Worm (Caenorhabditis elegans) whole organism, L4/young adult: ENCODE data around the gene ska-3.
A peak's percentile ranks its signal among the peaks of the same experiment; 100 is the strongest.

Source experiments
- W03F9.2 ChIP-seq: fragments of 150-350 bp; optimal IDR thresholded peaks from 2 replicates; lab custom pipeline; 2014; ENCODE audit warnings: missing biosample characterization, missing genetic modification characterization
- dao-5 ChIP-seq: sonication (generic microtip); optimal IDR thresholded peaks from 2 replicates; lab custom pipeline; 2016; ENCODE audit warnings: missing genotype, missing genetic modification characterization, moderate library complexity, missing compliant biosample characterization
- him-1 ChIP-seq: sonication (generic microtip); optimal IDR thresholded peaks from 2 replicates; lab custom pipeline; 2016; ENCODE audit warnings: missing genotype, missing genetic modification reagents, missing genetic modification characterization, missing compliant biosample characterization

The ska-3 gene

DNA sequence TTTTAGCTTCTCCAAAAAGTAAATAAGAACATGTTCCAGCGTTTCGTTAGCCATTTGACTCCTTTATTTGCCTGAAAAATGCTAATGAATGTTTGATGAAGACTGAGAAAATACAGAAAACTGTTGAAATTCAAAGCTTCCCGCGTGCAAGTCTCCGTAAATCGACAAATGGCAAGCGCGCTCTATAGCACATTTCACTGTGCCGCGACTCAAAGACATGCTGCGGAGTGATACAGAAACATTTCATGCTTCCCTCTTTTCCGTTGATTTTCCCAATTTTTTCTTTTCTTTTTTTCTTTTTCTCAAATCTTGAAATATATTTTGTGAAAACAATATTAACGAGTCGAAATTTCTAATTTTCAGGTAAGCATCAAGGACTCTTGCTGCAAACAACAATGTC lies at the start of gene ska-3, which contains the start of gene rps-12:
Gene ska-3 (minus strand): TSS at position 71 of the 400 bp plus-strand sequence.
Gene rps-12 (plus strand): TSS at position 364 of the 400 bp plus-strand sequence.
- no peak for TF ChIP-seq dao-5 (tag; lab: Kevin White, UChicago)
- peak; percentile 99 for TF ChIP-seq him-1 (tag; lab: Kevin White, UChicago)
- peak; percentile 98 for TF ChIP-seq W03F9.2 (tag; lab: Kevin White, UChicago)

DNA sequence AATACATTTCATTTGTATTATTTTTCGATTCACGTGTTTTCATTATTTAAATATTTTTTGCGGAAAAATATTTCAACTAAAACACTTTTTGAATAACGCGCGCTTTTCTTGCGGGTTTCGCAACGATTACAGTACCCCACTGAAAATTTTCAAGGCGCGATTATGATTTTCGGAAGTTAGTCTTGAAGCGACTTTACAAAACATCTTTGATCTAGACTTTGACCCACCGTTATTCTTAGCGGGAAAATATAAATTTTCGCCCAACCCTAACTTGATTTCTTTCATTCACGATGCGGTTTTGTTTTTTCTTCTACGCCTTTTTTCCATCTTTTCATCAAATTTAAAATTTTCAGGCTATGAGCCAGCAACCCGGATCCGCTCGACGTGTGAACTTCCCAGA lies 49.0 kb upstream of the ska-3 start, which contains the start of gene egg-1:
Gene egg-1 (plus strand): TSS at position 354 of the 400 bp plus-strand sequence.
- no peak for TF ChIP-seq him-1 (tag; lab: Kevin White, UChicago)
- TF ChIP-seq W03F9.2 (tag; lab: Kevin White, UChicago), result peak; percentile 39
- no peak for TF ChIP-seq dao-5 (tag; lab: Kevin White, UChicago)

ce11 chrIII:5722550-5722949 lies 43.7 kb upstream of the ska-3 start, which contains the start of gene wrm-1:
wrm-1 (plus strand) TSS chrIII:5722850.
- no peak for TF ChIP-seq dao-5 (tag; lab: Kevin White, UChicago)
- no peak for TF ChIP-seq him-1 (tag; lab: Kevin White, UChicago)
- TF ChIP-seq W03F9.2 (tag; lab: Kevin White, UChicago), result no peak

ce11 chrIII:5721888-5722287 lies 43.1 kb upstream of the ska-3 start:
- no peak for TF ChIP-seq dao-5 (tag; lab: Kevin White, UChicago)
- peak; percentile 76 for TF ChIP-seq W03F9.2 (tag; lab: Kevin White, UChicago)

ce11 chrIII:5721488-5721887 lies 42.7 kb upstream of the ska-3 start:
- TF ChIP-seq him-1 (tag; lab: Kevin White, UChicago) (no peak), dao-5 (tag; lab: Kevin White, UChicago) (no peak), W03F9.2 (tag; lab: Kevin White, UChicago) (no peak)

DNA sequence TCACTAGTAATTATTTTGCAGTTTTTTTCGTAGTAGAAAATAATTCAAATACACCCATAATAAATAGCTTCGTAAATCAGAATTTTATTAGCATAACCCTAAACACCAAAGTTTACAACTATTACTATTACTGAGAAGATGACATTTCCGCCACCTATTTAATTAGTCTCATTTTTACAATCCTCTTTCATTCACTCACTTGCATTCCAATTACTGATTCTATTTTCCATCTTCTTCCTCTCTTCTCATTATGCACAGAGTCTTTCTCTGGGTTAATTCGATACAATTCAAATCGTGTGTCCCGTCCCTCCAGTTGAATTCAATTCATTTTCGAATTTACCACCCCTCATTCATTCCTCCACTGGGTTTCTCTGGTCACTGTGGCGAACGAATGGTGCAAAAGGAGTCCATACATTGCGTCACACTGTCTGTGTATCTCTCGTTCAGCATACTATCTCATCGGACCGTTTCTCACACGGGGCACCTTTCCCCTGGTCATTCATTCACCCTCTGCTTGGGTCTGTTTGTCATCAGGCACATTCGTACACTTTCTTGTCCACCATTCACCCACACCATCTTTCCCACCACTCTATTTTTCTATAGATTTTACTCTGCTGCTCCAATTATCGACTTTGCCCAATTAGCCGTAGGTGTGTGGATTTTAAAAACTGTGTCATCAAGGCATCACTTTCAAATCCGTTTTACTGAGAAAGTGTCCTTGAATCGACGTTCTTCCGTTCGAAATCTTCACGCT lies 41.6 kb upstream of the ska-3 start:
- TF ChIP-seq him-1 (tag; lab: Kevin White, UChicago) (no peak), W03F9.2 (tag; lab: Kevin White, UChicago) (no peak), dao-5 (tag; lab: Kevin White, UChicago) (no peak)

- TF ChIP-seq dao-5 (tag; lab: Kevin White, UChicago) (no peak), W03F9.2 (tag; lab: Kevin White, UChicago) (no peak), him-1 (tag; lab: Kevin White, UChicago) (no peak)
Measured at ce11 chrIII:5719832-5720194, 41.0 kb upstream of the ska-3 start.

DNA sequence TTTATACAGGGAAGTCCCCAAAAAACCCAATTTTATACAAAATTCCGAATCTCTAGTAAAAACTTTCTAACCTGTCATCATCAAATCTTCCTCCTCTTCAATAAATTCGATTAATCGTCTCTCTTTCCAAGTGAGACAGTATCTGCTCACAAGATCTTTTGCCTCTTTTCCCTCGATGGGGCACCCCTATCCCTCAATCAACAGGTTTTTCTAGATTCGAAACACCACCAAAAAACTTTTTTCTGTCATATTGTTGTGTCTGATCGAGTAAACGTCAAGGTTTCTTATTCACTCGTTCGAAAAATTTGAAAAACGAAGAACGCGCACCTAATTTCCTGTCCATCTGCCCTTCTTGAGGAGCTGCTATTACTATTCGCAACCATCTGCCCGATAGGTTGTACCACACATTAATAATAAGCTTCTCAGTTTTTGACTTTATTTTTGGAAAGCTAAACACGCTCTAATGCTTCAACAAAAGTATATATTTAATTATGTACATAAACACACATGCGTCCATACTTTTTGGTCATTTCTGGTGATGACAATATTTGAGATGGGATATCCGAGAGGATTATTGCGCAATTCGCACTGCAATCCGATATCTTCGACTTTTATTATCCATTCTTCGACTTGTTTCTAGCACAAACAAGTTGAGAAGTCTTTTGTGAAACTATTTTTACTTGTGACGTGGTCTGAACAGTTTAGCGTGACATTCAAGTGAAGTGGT lies 40.5 kb upstream of the ska-3 start:
- no peak for TF ChIP-seq him-1 (tag; lab: Kevin White, UChicago)
- TF ChIP-seq dao-5 (tag; lab: Kevin White, UChicago), result no peak
- no peak for TF ChIP-seq W03F9.2 (tag; lab: Kevin White, UChicago)

ce11 chrIII:5718385-5718784 lies 39.6 kb upstream of the ska-3 start:
- TF ChIP-seq him-1 (tag; lab: Kevin White, UChicago), result no peak
- TF ChIP-seq dao-5 (tag; lab: Kevin White, UChicago), result no peak
- no peak for TF ChIP-seq W03F9.2 (tag; lab: Kevin White, UChicago)

- no peak for TF ChIP-seq him-1 (tag; lab: Kevin White, UChicago)
- no peak for TF ChIP-seq dao-5 (tag; lab: Kevin White, UChicago)
- TF ChIP-seq W03F9.2 (tag; lab: Kevin White, UChicago), result no peak
Measured at ce11 chrIII:5717173-5717748, 38.5 kb upstream of the ska-3 start.

- TF ChIP-seq W03F9.2 (tag; lab: Kevin White, UChicago) (peak; percentile 1), him-1 (tag; lab: Kevin White, UChicago) (peak; percentile 25), dao-5 (tag; lab: Kevin White, UChicago) (no peak)
Measured at ce11 chrIII:5715467-5715866, 36.7 kb upstream of the ska-3 start.

DNA sequence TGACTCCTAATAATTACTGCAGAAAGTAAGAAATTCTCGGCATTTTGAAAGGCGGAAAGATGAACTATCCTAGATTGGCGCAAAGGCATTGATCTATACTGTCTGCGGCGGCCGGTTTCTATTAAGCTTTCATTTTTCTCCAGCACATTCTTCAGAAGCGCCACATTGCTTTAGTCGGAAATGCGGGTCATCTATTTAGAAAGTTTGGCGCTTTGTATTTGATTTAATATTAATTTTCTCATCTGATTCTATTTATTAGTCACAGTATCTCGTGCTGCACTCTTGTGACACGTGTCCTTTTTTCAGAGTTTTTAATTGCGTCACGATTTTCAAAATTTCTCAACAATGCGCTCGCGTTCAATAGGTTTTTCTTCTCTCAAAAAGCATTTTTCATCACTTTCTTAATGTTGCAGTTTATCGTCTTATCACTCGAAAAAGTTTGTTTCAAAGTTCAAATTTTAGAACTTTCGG lies 36.2 kb upstream of the ska-3 start:
- TF ChIP-seq W03F9.2 (tag; lab: Kevin White, UChicago) (no peak), him-1 (tag; lab: Kevin White, UChicago) (no peak)
